Fruit fly (Drosophila melanogaster) whole organism, embryonic: ENCODE results near the gene CG32278.

ENCODE experiments used
- Asciz ChIP-seq: fragments of 200-800 bp; sonication (Bioruptor generic); optimal IDR thresholded peaks from 2 replicates; lab custom pipeline; 2017; ENCODE audit warnings: missing biosample characterization, mild to moderate bottlenecking, missing genetic modification characterization, missing genetic modification reagents
- Awh ChIP-seq: fragments of 200-800 bp; sonication (Bioruptor generic); IDR thresholded peaks from 2 replicates; pipeline ENCODE4, ENCODE4 v1.3.6; 2022; ENCODE audit warnings: missing biosample characterization, missing genetic modification characterization
- CG10274 ChIP-seq: fragments of 200-800 bp; sonication (Bioruptor generic); optimal IDR thresholded peaks from 3 replicates; lab custom pipeline; 2017; ENCODE audit warnings: missing biosample characterization, mild to moderate bottlenecking, missing genetic modification characterization
- CG10565 ChIP-seq: fragments of 200-800 bp; sonication (Bioruptor generic); optimal IDR thresholded peaks from 3 replicates; lab custom pipeline; 2016; ENCODE audit warnings: missing biosample characterization, mild to moderate bottlenecking, missing genetic modification characterization
- CG11695 ChIP-seq: fragments of 200-800 bp; sonication (Bioruptor generic); IDR thresholded peaks from 3 replicates; pipeline ENCODE4 v1.3.6; 2022; ENCODE audit warnings: missing biosample characterization, missing genetic modification characterization
- CG12071 ChIP-seq: fragments of 200-800 bp; sonication (Bioruptor generic); optimal IDR thresholded peaks from 3 replicates; lab custom pipeline; 2018; ENCODE audit warnings: missing biosample characterization, mild to moderate bottlenecking, missing genetic modification characterization
- CG12104 ChIP-seq: fragments of 200-800 bp; sonication (Bioruptor generic); optimal IDR thresholded peaks from 3 replicates; lab custom pipeline; 2016; ENCODE audit warnings: missing biosample characterization, missing genetic modification characterization
- CG12155 ChIP-seq: fragments of 200-800 bp; sonication (Bioruptor generic); optimal IDR thresholded peaks from 3 replicates; lab custom pipeline; 2016; ENCODE audit warnings: missing biosample characterization, missing genetic modification characterization
- CG14667 ChIP-seq: fragments of 200-800 bp; sonication (Bioruptor generic); IDR thresholded peaks from 2 replicates; pipeline ENCODE4 v1.3.6; 2022; ENCODE audit warnings: missing biosample characterization, missing genetic modification characterization
- CG1603 ChIP-seq: fragments of 200-800 bp; sonication (Bioruptor generic); optimal IDR thresholded peaks from 2 replicates; lab custom pipeline; 2019; ENCODE audit warnings: missing biosample characterization, mild to moderate bottlenecking, missing genetic modification characterization, moderate library complexity
- CG16863 ChIP-seq: fragments of 200-800 bp; sonication (Bioruptor generic); optimal IDR thresholded peaks from 3 replicates; lab custom pipeline; 2016; ENCODE audit warnings: missing biosample characterization, missing genetic modification characterization
- CG18262 ChIP-seq: fragments of 200-800 bp; optimal IDR thresholded peaks from 3 replicates; lab custom pipeline; 2019; ENCODE audit warnings: missing biosample characterization, mild to moderate bottlenecking, missing genetic modification characterization, moderate library complexity
- CG18619 ChIP-seq: fragments of 200-800 bp; sonication (Bioruptor generic); optimal IDR thresholded peaks from 3 replicates; lab custom pipeline; 2017; ENCODE audit warnings: missing biosample characterization, mild to moderate bottlenecking, missing genetic modification characterization
- CG2678 ChIP-seq: fragments of 200-800 bp; sonication (Bioruptor generic); optimal IDR thresholded peaks from 3 replicates; lab custom pipeline; 2019; ENCODE audit warnings: missing biosample characterization, mild to moderate bottlenecking, missing genetic modification characterization, moderate library complexity
- CG3281 ChIP-seq: fragments of 200-800 bp; sonication (Bioruptor generic); optimal IDR thresholded peaks from 3 replicates; lab custom pipeline; 2017; ENCODE audit warnings: missing biosample characterization, mild to moderate bottlenecking, missing genetic modification characterization
- CG4404 ChIP-seq: fragments of 200-800 bp; sonication (Bioruptor generic); IDR thresholded peaks from 2 replicates; pipeline ENCODE4 v1.3.6; 2022; ENCODE audit warnings: missing biosample characterization, missing genetic modification characterization
- CG6254 ChIP-seq: fragments of 200-800 bp; sonication (Bioruptor generic); optimal IDR thresholded peaks from 3 replicates; lab custom pipeline; 2017; ENCODE audit warnings: mild to moderate bottlenecking, missing biosample characterization, missing genetic modification reagents, missing genetic modification characterization
- CG6654 ChIP-seq: fragments of 200-800 bp; sonication (Bioruptor generic); optimal IDR thresholded peaks from 2 replicates; lab custom pipeline; 2017; ENCODE audit warnings: missing biosample characterization, mild to moderate bottlenecking, missing genetic modification characterization
- CG6791 ChIP-seq: fragments of 200-800 bp; sonication (Bioruptor generic); IDR thresholded peaks from 3 replicates; pipeline ENCODE4 v1.3.6; 2022; ENCODE audit warnings: missing biosample characterization, missing genetic modification characterization; ENCODE audit not compliant: partially characterized antibody
- CG8359 ChIP-seq: fragments of 200-800 bp; sonication (Bioruptor generic); optimal IDR thresholded peaks from 2 replicates; lab custom pipeline; 2017; ENCODE audit warnings: missing biosample characterization, mild to moderate bottlenecking, missing genetic modification characterization, borderline replicate concordance
- CG9437 ChIP-seq: fragments of 200-800 bp; sonication (Bioruptor generic); optimal IDR thresholded peaks from 2 replicates; lab custom pipeline; 2018; ENCODE audit warnings: missing biosample characterization, mild to moderate bottlenecking, missing genetic modification characterization
- CG9609 ChIP-seq: fragments of 200-800 bp; sonication (Bioruptor generic); optimal IDR thresholded peaks from 3 replicates; lab custom pipeline; 2016; ENCODE audit warnings: missing biosample characterization, missing genetic modification characterization
- CG9932 ChIP-seq: fragments of 200-800 bp; sonication (Bioruptor generic); IDR thresholded peaks from 2 replicates; pipeline ENCODE4 v1.3.6; 2022; ENCODE audit warnings: missing biosample characterization, missing genetic modification characterization
- Deaf1 ChIP-seq: fragments of 200-800 bp; optimal IDR thresholded peaks from 3 replicates; lab custom pipeline; 2019; ENCODE audit warnings: missing biosample characterization, mild to moderate bottlenecking, missing genetic modification characterization, moderate library complexity
- Dip2 ChIP-seq: fragments of 200-800 bp; sonication (Bioruptor generic); IDR thresholded peaks from 2 replicates; pipeline ENCODE4 v1.3.6; 2022; ENCODE audit warnings: missing biosample characterization, missing genetic modification characterization
- E2f2 ChIP-seq: fragments of 200-800 bp; sonication (Bioruptor generic); IDR thresholded peaks from 2 replicates; pipeline ENCODE4 v1.3.6; 2022; ENCODE audit warnings: missing biosample characterization, missing genetic modification characterization
- Elba2 ChIP-seq: fragments of 200-800 bp; sonication (Bioruptor generic); optimal IDR thresholded peaks from 3 replicates; lab custom pipeline; 2016; ENCODE audit warnings: missing biosample characterization, missing genetic modification characterization
- Fer1 ChIP-seq: fragments of 200-800 bp; sonication (Bioruptor generic); optimal IDR thresholded peaks from 2 replicates; lab custom pipeline; 2017; ENCODE audit warnings: missing biosample characterization, mild to moderate bottlenecking, missing genetic modification characterization
- Fer3 ChIP-seq: fragments of 200-800 bp; sonication (Bioruptor generic); optimal IDR thresholded peaks from 2 replicates; lab custom pipeline; 2018; ENCODE audit warnings: missing biosample characterization, mild to moderate bottlenecking, missing genetic modification characterization, moderate library complexity
- Kr ChIP-seq: fragments of 200-800 bp; sonication (Bioruptor generic); optimal IDR thresholded peaks from 2 replicates; lab custom pipeline; 2017; ENCODE audit warnings: missing biosample characterization, mild to moderate bottlenecking, missing genetic modification characterization
- Mes4 ChIP-seq: fragments of 200-800 bp; sonication (Bioruptor generic); optimal IDR thresholded peaks from 2 replicates; lab custom pipeline; 2016; ENCODE audit warnings: missing biosample characterization, missing genetic modification characterization
- Mrtf ChIP-seq: fragments of 200-800 bp; sonication (Bioruptor generic); IDR thresholded peaks from 3 replicates; pipeline ENCODE4 v1.3.6; 2022; ENCODE audit warnings: missing biosample characterization, missing genetic modification characterization
- Nf-YC ChIP-seq: fragments of 200-800 bp; optimal IDR thresholded peaks from 3 replicates; lab custom pipeline; 2019; ENCODE audit warnings: missing biosample characterization, mild to moderate bottlenecking, missing genetic modification characterization, moderate library complexity
- Oaz ChIP-seq: fragments of 200-800 bp; sonication (Bioruptor generic); IDR thresholded peaks from 2 replicates; pipeline ENCODE4 v1.3.6; 2022; ENCODE audit warnings: missing biosample characterization, missing genetic modification characterization
- Rfx ChIP-seq: fragments of 200-800 bp; sonication (Bioruptor generic); IDR thresholded peaks from 2 replicates; pipeline ENCODE4 v1.3.6; 2022; ENCODE audit warnings: missing biosample characterization, missing genetic modification characterization
- Xbp1 ChIP-seq: fragments of 200-800 bp; sonication (Bioruptor generic); optimal IDR thresholded peaks from 3 replicates; lab custom pipeline; 2016; ENCODE audit warnings: missing biosample characterization, mild to moderate bottlenecking, missing genetic modification characterization
- aop ChIP-seq: fragments of 200-800 bp; sonication (Bioruptor generic); IDR thresholded peaks from 2 replicates; pipeline ENCODE4 v1.3.6; 2022; ENCODE audit warnings: missing biosample characterization, missing genetic modification characterization
- ash1 ChIP-seq: fragments of 200-800 bp; sonication (Bioruptor generic); optimal IDR thresholded peaks from 2 replicates; lab custom pipeline; 2018; ENCODE audit warnings: missing biosample characterization, mild to moderate bottlenecking, missing genetic modification characterization
- az2 ChIP-seq: fragments of 200-800 bp; sonication (Bioruptor generic); optimal IDR thresholded peaks from 3 replicates; lab custom pipeline; 2016; ENCODE audit warnings: missing biosample characterization, missing genetic modification characterization
- crol ChIP-seq: fragments of 200-800 bp; sonication (Bioruptor generic); IDR thresholded peaks from 2 replicates; pipeline ENCODE4 v1.3.6; 2022; ENCODE audit warnings: missing biosample characterization, missing genetic modification characterization
- ewg ChIP-seq: fragments of 200-800 bp; sonication (Bioruptor generic); optimal IDR thresholded peaks from 3 replicates; lab custom pipeline; 2017; ENCODE audit warnings: mild to moderate bottlenecking, missing biosample characterization, missing genetic modification reagents, missing genetic modification characterization
- eyg ChIP-seq: fragments of 200-800 bp; sonication (Bioruptor generic); optimal IDR thresholded peaks from 3 replicates; lab custom pipeline; 2016; ENCODE audit warnings: missing biosample characterization, missing genetic modification characterization
- fd102C ChIP-seq: fragments of 200-800 bp; sonication (Bioruptor generic); optimal IDR thresholded peaks from 2 replicates; lab custom pipeline; 2018; ENCODE audit warnings: missing biosample characterization, mild to moderate bottlenecking, missing genetic modification characterization, moderate library complexity
- hkb ChIP-seq, 2 experiments: fragments of 200-800 bp in 1 of 2; fragments of >200 bp in 1 of 2; sonication (Bioruptor generic) in 1 of 2; IDR thresholded peaks in 1 of 2; optimal IDR thresholded peaks in 1 of 2; 2 replicates each; pipeline versions ENCODE4 v1.3.6 to Lab custom; 2017 to 2022; ENCODE audit warnings: missing biosample characterization in 1 of 2, missing genetic modification characterization in 1 of 2
- lilli ChIP-seq: fragments of 200-800 bp; sonication (Bioruptor generic); optimal IDR thresholded peaks from 3 replicates; lab custom pipeline; 2016; ENCODE audit warnings: missing biosample characterization, missing genetic modification characterization
- nmo ChIP-seq: fragments of 200-800 bp; sonication (Bioruptor generic); optimal IDR thresholded peaks from 2 replicates; lab custom pipeline; 2018; ENCODE audit warnings: missing biosample characterization, mild to moderate bottlenecking, missing genetic modification characterization, moderate library complexity
- row ChIP-seq: fragments of 200-800 bp; sonication (Bioruptor generic); IDR thresholded peaks from 3 replicates; pipeline ENCODE4 v1.3.6; 2022; ENCODE audit warnings: missing biosample characterization, missing genetic modification characterization
- seq ChIP-seq: fragments of 200-800 bp; sonication (Bioruptor generic); IDR thresholded peaks from 2 replicates; pipeline ENCODE4 v1.3.6; 2022; ENCODE audit warnings: missing biosample characterization, missing genetic modification characterization
- shn ChIP-seq: fragments of 200-800 bp; sonication (Bioruptor generic); optimal IDR thresholded peaks from 3 replicates; lab custom pipeline; 2016; ENCODE audit warnings: missing biosample characterization, missing genetic modification characterization
- sug ChIP-seq: fragments of 200-800 bp; optimal IDR thresholded peaks from 2 replicates; lab custom pipeline; 2019; ENCODE audit warnings: missing biosample characterization, mild to moderate bottlenecking, missing genetic modification characterization, moderate library complexity
- yki ChIP-seq: fragments of >200 bp; optimal IDR thresholded peaks from 3 replicates; lab custom pipeline; 2018

Gene CG32278

dm6 chr3L:3178530-3179096 is 9.5 kb downstream of the CG32278 start, which contains the start of the genes MnM and Girdin (continued):
- no peak for TF ChIP-seq eyg (GFP tag; lab: Kevin White, UChicago)
- TF ChIP-seq crol (GFP tag; lab: Robert Waterston, UW): no peak
- no peak for TF ChIP-seq CG8359 (GFP tag; lab: Kevin White, UChicago)
- TF ChIP-seq Nf-YC: no peak
- TF ChIP-seq CG6254 (GFP tag; lab: Kevin White, UChicago): no peak
- no peak for TF ChIP-seq CG11695 (GFP tag; lab: Robert Waterston, UW)
- TF ChIP-seq Rfx (GFP tag; lab: Robert Waterston, UW): peak; percentile 75
- no peak for TF ChIP-seq CG14667 (GFP tag; lab: Robert Waterston, UW)
- peak; percentile 84 for TF ChIP-seq E2f2 (GFP tag; lab: Robert Waterston, UW)
- peak; percentile 56 for TF ChIP-seq az2 (GFP tag; lab: Kevin White, UChicago)
- TF ChIP-seq Fer3 (tag; lab: Kevin White, UChicago): no peak
- TF ChIP-seq nmo (GFP tag; lab: Kevin White, UChicago): peak; percentile 87
- TF ChIP-seq shn: peak; percentile 87
- peak; percentile 69; the same call in 1 of the 3 replicates for TF ChIP-seq CG6791 (GFP tag; lab: Robert Waterston, UW)
- peak; percentile 92 for TF ChIP-seq row (GFP tag; lab: Robert Waterston, UW)
- peak; percentile 36 for TF ChIP-seq CG18619 (GFP tag; lab: Kevin White, UChicago)
- TF ChIP-seq CG9932: peak; percentile 88
- TF ChIP-seq Elba2 (GFP tag; lab: Kevin White, UChicago): no peak
- no peak for TF ChIP-seq Mrtf
- TF ChIP-seq CG12071 (GFP tag; lab: Kevin White, UChicago): no peak
- no peak for TF ChIP-seq Fer1 (GFP tag; lab: Kevin White, UChicago)
- peak; percentile 28; the same call in 1 of the 2 replicates for TF ChIP-seq CG4404 (GFP tag; lab: Robert Waterston, UW)
- TF ChIP-seq Awh (GFP tag; lab: Robert Waterston, UW): no peak
- TF ChIP-seq Dip2 (GFP tag; lab: Robert Waterston, UW): no peak
- TF ChIP-seq ash1: no peak
- no peak for TF ChIP-seq CG18262 (tag; lab: Kevin White, UChicago)
- TF ChIP-seq Oaz (GFP tag; lab: Robert Waterston, UW): no peak
- peak; percentile 50 for TF ChIP-seq Mes4 (GFP tag; lab: Kevin White, UChicago)
- peak; percentile 63 for TF ChIP-seq CG16863 (GFP tag; lab: Kevin White, UChicago)
- no peak for TF ChIP-seq CG9437
- peak; percentile 87 for TF ChIP-seq lilli
- TF ChIP-seq hkb (optimal IDR thresholded peaks at IDR 0.05; lab: Kevin White, UChicago): peak; percentile 89
- no peak for TF ChIP-seq hkb (GFP tag; IDR thresholded peaks at IDR 0.05; lab: Robert Waterston, UW)
- TF ChIP-seq seq: no peak
- TF ChIP-seq CG10274: no peak
- TF ChIP-seq CG12104: peak; percentile 41
- no peak for TF ChIP-seq yki (lab: Kevin White, UChicago)
- TF ChIP-seq sug (tag; lab: Kevin White, UChicago): no peak
- TF ChIP-seq CG3281: no peak
- TF ChIP-seq CG9609 (GFP tag; lab: Kevin White, UChicago): peak; percentile 79
- no peak for TF ChIP-seq CG6654 (GFP tag; lab: Kevin White, UChicago)
- no peak for TF ChIP-seq CG10565 (GFP tag; lab: Kevin White, UChicago)
- no peak for TF ChIP-seq Kr (GFP tag; lab: Kevin White, UChicago)
- no peak for TF ChIP-seq CG2678 (tag; lab: Kevin White, UChicago)
- TF ChIP-seq fd102C (GFP tag; lab: Kevin White, UChicago): no peak
- peak; percentile 10 for TF ChIP-seq ewg (GFP tag; lab: Kevin White, UChicago)
- peak; percentile 71 for TF ChIP-seq CG12155 (GFP tag; lab: Kevin White, UChicago)
- TF ChIP-seq aop (GFP tag; lab: Robert Waterston, UW): no peak
- TF ChIP-seq Xbp1 (GFP tag; lab: Kevin White, UChicago): peak; percentile 79
- no peak for TF ChIP-seq Asciz (GFP tag; lab: Kevin White, UChicago)
- TF ChIP-seq Deaf1 (tag; lab: Kevin White, UChicago): no peak
- TF ChIP-seq CG1603: no peak
